Fruit fly (Drosophila melanogaster) whole organism, wandering third instar larva: ENCODE results near the gene TotZ.

ENCODE experiments used
- Abd-B ChIP-seq: fragments of >200 bp; optimal IDR thresholded peaks from 2 replicates; lab custom pipeline; 2017; ENCODE audit warnings: missing biosample characterization, missing genetic modification characterization
- CG32264 ChIP-seq: fragments of 200-800 bp; sonication (Bioruptor generic); optimal IDR thresholded peaks from 2 replicates; lab custom pipeline; 2016; ENCODE audit warnings: missing biosample characterization, missing genetic modification characterization
- CG9705 ChIP-seq: fragments of 200-800 bp; sonication (Bioruptor generic); optimal IDR thresholded peaks from 2 replicates; lab custom pipeline; 2018; ENCODE audit warnings: missing biosample characterization, mild to moderate bottlenecking, missing genetic modification characterization
- Dif ChIP-seq: fragments of 200-275, 200-300 bp; sonication (Bioruptor generic); optimal IDR thresholded peaks from 2 replicates; lab custom pipeline; 2018; ENCODE audit warnings: missing biosample characterization, missing genetic modification characterization; ENCODE audit not compliant: partially characterized antibody
- GATAd ChIP-seq: sonication (Bioruptor generic); optimal IDR thresholded peaks from 2 replicates; lab custom pipeline; 2016; ENCODE audit warnings: missing biosample characterization, missing genetic modification characterization
- HLH106 ChIP-seq: fragments of 200-800 bp; optimal IDR thresholded peaks from 3 replicates; lab custom pipeline; 2019; ENCODE audit warnings: missing biosample characterization, mild to moderate bottlenecking, missing genetic modification characterization, moderate library complexity
- Hnf4 ChIP-seq: fragments of 200-800 bp; sonication (Bioruptor generic); optimal IDR thresholded peaks from 2 replicates; lab custom pipeline; 2016; ENCODE audit warnings: missing biosample characterization, mild to moderate bottlenecking, missing genetic modification characterization
- Hr78 ChIP-seq: fragments of >200 bp; optimal IDR thresholded peaks from 2 replicates; lab custom pipeline; 2017; ENCODE audit warnings: missing biosample characterization, missing genetic modification characterization
- Hr83 ChIP-seq: fragments of 200-300 bp; sonication (Bioruptor generic); optimal IDR thresholded peaks from 2 replicates; lab custom pipeline; 2016; ENCODE audit warnings: missing biosample characterization, mild to moderate bottlenecking, missing genetic modification characterization, moderate library complexity; ENCODE audit not compliant: poor library complexity, severe bottlenecking
- Jra ChIP-seq: sonication (Bioruptor generic); optimal IDR thresholded peaks from 2 replicates; lab custom pipeline; 2016; ENCODE audit warnings: missing biosample characterization, missing genetic modification characterization
- Mio ChIP-seq: sonication (Bioruptor generic); optimal IDR thresholded peaks from 2 replicates; lab custom pipeline; 2016; ENCODE audit warnings: missing biosample characterization, missing genetic modification characterization
- N ChIP-seq: fragments of >200 bp; optimal IDR thresholded peaks from 2 replicates; lab custom pipeline; 2018; ENCODE audit warnings: missing biosample characterization, missing external identifiers, missing genetic modification characterization
- Rel ChIP-seq, 2 experiments: fragments of 200-800 bp; sonication (Bioruptor generic) in 1 of 2; optimal IDR thresholded peaks; 2 replicates in 1 of 2; 3 replicates in 1 of 2; lab custom pipeline; 2016 to 2019; ENCODE audit warnings: mild to moderate bottlenecking in 2 of 2, missing biosample characterization in 2 of 2, missing genetic modification characterization in 2 of 2, moderate library complexity in 1 of 2
- Sp1 ChIP-seq: fragments of 200-800 bp; sonication (Bioruptor generic); optimal IDR thresholded peaks from 3 replicates; lab custom pipeline; 2019; ENCODE audit warnings: missing biosample characterization, mild to moderate bottlenecking, missing genetic modification characterization, moderate library complexity
- Vsx2 ChIP-seq: fragments of 200-300, 225-300 bp; sonication (Bioruptor generic); optimal IDR thresholded peaks from 2 replicates; lab custom pipeline; 2018; ENCODE audit warnings: missing biosample characterization, missing genetic modification characterization; ENCODE audit not compliant: partially characterized antibody
- br ChIP-seq: fragments of 200-800 bp; sonication (Bioruptor generic); optimal IDR thresholded peaks from 2 replicates; lab custom pipeline; 2016; ENCODE audit warnings: missing biosample characterization, missing genetic modification characterization
- brk ChIP-seq: fragments of 200-800 bp; sonication (Bioruptor generic); optimal IDR thresholded peaks from 2 replicates; lab custom pipeline; 2016; ENCODE audit warnings: missing biosample characterization, mild to moderate bottlenecking, missing genetic modification characterization
- dl ChIP-seq, 2 experiments: fragments of 175-275, 200-275 bp in 1 of 2; fragments of 200-275 bp in 1 of 2; sonication (Bioruptor generic); optimal IDR thresholded peaks; lab custom pipeline; 2018; ENCODE audit warnings: mild to moderate bottlenecking in 2 of 2, missing biosample characterization in 2 of 2, missing genetic modification characterization in 2 of 2, moderate library complexity in 2 of 2; ENCODE audit not compliant: partially characterized antibody in 2 of 2, insufficient read depth in 1 of 2
- dmrt93B ChIP-seq: fragments of 200-800 bp; sonication (Bioruptor generic); optimal IDR thresholded peaks from 2 replicates; lab custom pipeline; 2018; ENCODE audit warnings: missing biosample characterization, mild to moderate bottlenecking, missing genetic modification characterization
- dsf ChIP-seq: sonication (Bioruptor generic); optimal IDR thresholded peaks from 2 replicates; lab custom pipeline; 2016; ENCODE audit warnings: missing biosample characterization, missing genetic modification characterization, borderline replicate concordance
- foxo ChIP-seq, 2 experiments: fragments of 200-800 bp; sonication (Bioruptor generic); optimal IDR thresholded peaks; 2 replicates in 1 of 2; 3 replicates in 1 of 2; lab custom pipeline; 2016 to 2017; ENCODE audit warnings: missing biosample characterization in 2 of 2, missing genetic modification characterization in 2 of 2
- fru ChIP-seq: fragments of 200-800 bp; sonication (Bioruptor generic); optimal IDR thresholded peaks from 3 replicates; lab custom pipeline; 2016; ENCODE audit warnings: missing biosample characterization, mild to moderate bottlenecking, missing genetic modification characterization
- h ChIP-seq: fragments of 200-800 bp; sonication (Bioruptor generic); optimal IDR thresholded peaks from 3 replicates; lab custom pipeline; 2016; ENCODE audit warnings: missing biosample characterization, mild to moderate bottlenecking, missing genetic modification characterization
- jim ChIP-seq: fragments of 175-275, 200-325 bp; sonication (Bioruptor generic); optimal IDR thresholded peaks from 2 replicates; lab custom pipeline; 2016; ENCODE audit warnings: missing biosample characterization, mild to moderate bottlenecking, missing genetic modification characterization
- lola ChIP-seq: fragments of >200 bp; optimal IDR thresholded peaks from 2 replicates; lab custom pipeline; 2017; ENCODE audit warnings: missing biosample characterization, missing genetic modification characterization
- pan ChIP-seq: fragments of >200 bp; optimal IDR thresholded peaks from 2 replicates; lab custom pipeline; 2017
- psq ChIP-seq: fragments of 200-800 bp; sonication (Bioruptor generic); optimal IDR thresholded peaks from 3 replicates; lab custom pipeline; 2017; ENCODE audit warnings: missing biosample characterization, mild to moderate bottlenecking, missing genetic modification characterization, moderate library complexity
- rgr ChIP-seq: fragments of 200-800 bp; sonication (Bioruptor generic); optimal IDR thresholded peaks from 3 replicates; lab custom pipeline; 2016; ENCODE audit warnings: missing biosample characterization, mild to moderate bottlenecking, missing genetic modification characterization
- sage ChIP-seq: fragments of 200-800 bp; sonication (Bioruptor generic); optimal IDR thresholded peaks from 2 replicates; lab custom pipeline; 2016; ENCODE audit warnings: missing biosample characterization, mild to moderate bottlenecking, missing genetic modification characterization
- sv ChIP-seq: fragments of 200-800 bp; sonication (Bioruptor generic); optimal IDR thresholded peaks from 3 replicates; lab custom pipeline; 2016; ENCODE audit warnings: missing biosample characterization, missing genetic modification characterization
- tai ChIP-seq: sonication (Bioruptor generic); optimal IDR thresholded peaks from 2 replicates; lab custom pipeline; 2016; ENCODE audit warnings: missing biosample characterization, missing genetic modification characterization
- usp ChIP-seq: fragments of >200 bp; optimal IDR thresholded peaks from 2 replicates; lab custom pipeline; 2017; ENCODE audit warnings: missing biosample characterization, missing genetic modification characterization
- woc ChIP-seq: sonication (Bioruptor generic); optimal IDR thresholded peaks from 2 replicates; lab custom pipeline; 2016; ENCODE audit warnings: missing biosample characterization, mild to moderate bottlenecking, missing genetic modification characterization

The TotZ gene

DNA sequence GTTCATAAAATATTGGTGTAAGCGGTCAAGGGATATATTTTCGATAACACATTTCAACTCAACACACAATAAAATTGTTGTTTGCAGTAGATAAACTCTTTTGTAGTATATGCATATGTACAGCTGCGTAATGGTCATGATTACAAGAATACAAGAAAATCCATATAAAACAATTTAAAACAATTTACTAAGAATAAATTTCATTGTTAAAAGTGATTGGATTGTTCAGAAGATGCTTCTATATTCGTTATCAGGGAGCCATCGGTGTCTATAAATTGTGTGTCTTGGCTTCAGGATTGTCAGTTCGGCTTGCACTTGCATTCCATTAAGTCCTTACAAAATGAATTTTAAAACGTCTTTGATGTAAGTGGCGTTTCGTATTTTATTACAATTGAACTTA is 3.9 kb upstream of the TotZ start, which contains the start of gene TotB:
TSS of gene TotB (plus strand) at position 301 of the 400 bp plus-strand sequence.
- no peak for TF ChIP-seq N (GFP tag; lab: Kevin White, UChicago)
- TF ChIP-seq Mio = no peak
- TF ChIP-seq Sp1 (GFP tag; lab: Kevin White, UChicago) = no peak
- no peak for TF ChIP-seq Hr78
- TF ChIP-seq Hr83 (GFP tag; lab: Kevin White, UChicago) = no peak
- TF ChIP-seq lola = no peak
- TF ChIP-seq h (GFP tag; lab: Kevin White, UChicago) = no peak
- no peak for TF ChIP-seq dl (GFP tag; optimal IDR thresholded peaks at IDR 0.05; lab: Kevin White, UChicago; ENCODE audit: insufficient read depth in 1 of 2, partially characterized antibody in 2 of 2)
- TF ChIP-seq sv (GFP tag; lab: Kevin White, UChicago) = no peak
- no peak for TF ChIP-seq Dif (GFP tag; lab: Kevin White, UChicago)
- TF ChIP-seq psq (GFP tag; lab: Kevin White, UChicago) = no peak
- no peak for TF ChIP-seq pan (lab: Kevin White, UChicago)
- TF ChIP-seq br (GFP tag; lab: Kevin White, UChicago) = no peak
- TF ChIP-seq CG9705 (GFP tag; lab: Kevin White, UChicago) = no peak
- TF ChIP-seq Abd-B = no peak
- TF ChIP-seq Hnf4 (GFP tag; lab: Kevin White, UChicago) = no peak
- no peak for TF ChIP-seq brk
- TF ChIP-seq HLH106 (tag; lab: Kevin White, UChicago) = no peak
- no peak for TF ChIP-seq CG32264

DNA sequence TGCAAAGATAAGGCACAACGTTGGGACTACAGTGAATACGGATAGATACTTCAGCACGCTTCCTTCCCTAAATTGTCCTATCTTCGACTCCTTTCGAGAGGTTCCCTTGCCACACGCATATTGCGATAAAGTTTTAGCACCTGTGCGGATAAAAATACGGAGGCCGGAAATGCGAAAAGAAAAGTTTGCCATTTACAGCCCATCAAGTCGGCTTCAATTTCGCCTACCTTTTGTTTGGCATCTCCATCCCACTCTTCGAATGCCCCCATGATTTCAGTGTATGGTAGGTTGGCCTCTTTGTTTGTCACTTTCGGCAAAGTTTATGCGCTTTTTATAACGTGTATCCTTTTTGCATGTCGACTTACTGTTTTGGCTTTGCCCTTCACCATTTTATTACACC is 856 bp upstream of the TotZ start:
- no peak for TF ChIP-seq dl (GFP tag; optimal IDR thresholded peaks at IDR 0.05; lab: Kevin White, UChicago; ENCODE audit: insufficient read depth in 1 of 2, partially characterized antibody in 2 of 2)
- no peak for TF ChIP-seq dsf (GFP tag; lab: Kevin White, UChicago)
- TF ChIP-seq usp = no peak
- no peak for TF ChIP-seq CG9705 (GFP tag; lab: Kevin White, UChicago)
- no peak for TF ChIP-seq CG32264
- TF ChIP-seq brk = no peak
- no peak for TF ChIP-seq Mio
- TF ChIP-seq Hr83 (GFP tag; lab: Kevin White, UChicago) = no peak
- TF ChIP-seq tai (GFP tag; lab: Kevin White, UChicago) = no peak
- TF ChIP-seq woc (GFP tag; lab: Kevin White, UChicago) = no peak
- TF ChIP-seq br (GFP tag; lab: Kevin White, UChicago) = no peak
- TF ChIP-seq sv (GFP tag; lab: Kevin White, UChicago) = no peak
- no peak for TF ChIP-seq HLH106 (tag; lab: Kevin White, UChicago)
- no peak for TF ChIP-seq Jra (GFP tag; lab: Kevin White, UChicago)
- no peak for TF ChIP-seq sage (GFP tag; lab: Kevin White, UChicago)
- no peak for TF ChIP-seq fru

- no peak for TF ChIP-seq CG9705 (GFP tag; lab: Kevin White, UChicago)
- peak; percentile 52 for TF ChIP-seq Vsx2 (GFP tag; lab: Kevin White, UChicago)
- no peak for TF ChIP-seq jim (GFP tag; lab: Kevin White, UChicago)
- no peak for TF ChIP-seq brk
Measured at dm6 chr3R:20890505-20890904, 13.0 kb downstream of the TotZ start.

DNA sequence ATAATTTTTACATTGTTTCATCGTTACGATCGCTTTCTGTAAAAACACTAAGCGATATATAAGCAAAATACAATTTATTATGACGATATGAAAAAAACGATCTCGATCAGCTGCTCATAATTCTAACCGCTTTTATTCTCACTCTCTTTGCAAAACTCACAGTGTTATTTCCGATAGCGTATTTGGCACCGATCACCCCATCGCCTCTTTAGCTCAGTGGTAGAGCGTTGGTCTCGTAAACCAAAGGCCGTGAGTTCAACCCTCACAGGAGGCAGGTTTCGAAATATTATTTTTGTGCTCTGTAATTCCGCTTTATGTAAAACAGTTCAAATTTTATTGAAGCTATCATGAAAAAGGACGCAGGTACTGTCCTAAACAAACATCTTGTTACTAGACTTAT is 13.4 kb downstream of the TotZ start:
- TF ChIP-seq dl (GFP tag; optimal IDR thresholded peaks at IDR 0.05; lab: Kevin White, UChicago; ENCODE audit: insufficient read depth in 1 of 2, partially characterized antibody in 2 of 2) (no peak), tai (GFP tag; lab: Kevin White, UChicago) (no peak), rgr (GFP tag; lab: Kevin White, UChicago) (no peak), Dif (GFP tag; lab: Kevin White, UChicago) (no peak), CG32264 (no peak), Hnf4 (GFP tag; lab: Kevin White, UChicago) (no peak), fru (no peak), foxo (GFP tag; optimal IDR thresholded peaks at IDR 0.05; lab: Kevin White, UChicago) (no peak), dsf (GFP tag; lab: Kevin White, UChicago) (no peak), HLH106 (tag; lab: Kevin White, UChicago) (no peak), dmrt93B (GFP tag; lab: Kevin White, UChicago) (no peak), GATAd (GFP tag; lab: Kevin White, UChicago) (no peak), brk (no peak), h (GFP tag; lab: Kevin White, UChicago) (no peak), woc (GFP tag; lab: Kevin White, UChicago) (no peak), Vsx2 (GFP tag; lab: Kevin White, UChicago) (no peak), Hr83 (GFP tag; lab: Kevin White, UChicago) (no peak), N (GFP tag; lab: Kevin White, UChicago) (no peak), Rel (GFP tag; optimal IDR thresholded peaks at IDR 0.05; lab: Kevin White, UChicago) (no peak), Rel (tag; optimal IDR thresholded peaks at IDR 0.05; lab: Kevin White, UChicago) (no peak)
- TF ChIP-seq, all 38 proteins: peak for 0
